Worm (Caenorhabditis elegans) whole organism, L2 larva: ENCODE results near the gene C50F4.6.

Source experiments
- F13H6.1 ChIP-seq: sonication (generic microtip); optimal IDR thresholded peaks from 2 replicates; lab custom pipeline; 2016; ENCODE audit warnings: missing genetic modification characterization, missing compliant biosample characterization
- Y55F3AM.14 ChIP-seq: fragments of 200-800 bp; sonication (Bioruptor generic); optimal IDR thresholded peaks from 2 replicates; lab custom pipeline; 2018; ENCODE audit warnings: mild to moderate bottlenecking, missing genetic modification characterization, missing compliant biosample characterization
- ZK546.5 ChIP-seq: sonication (generic microtip); optimal IDR thresholded peaks from 2 replicates; lab custom pipeline; 2017; ENCODE audit warnings: missing biosample characterization, missing genetic modification characterization
- aly-2 ChIP-seq: fragments of 150-350 bp; optimal IDR thresholded peaks from 2 replicates; lab custom pipeline; 2014; ENCODE audit warnings: missing biosample characterization, missing genetic modification characterization
- ama-1 ChIP-seq: fragments of 150-350 bp; optimal IDR thresholded peaks from 2 replicates; lab custom pipeline; 2018; ENCODE audit warnings: inconsistent platforms
- ceh-16 ChIP-seq: fragments of 150-350 bp; optimal IDR thresholded peaks from 2 replicates; lab custom pipeline; 2014; ENCODE audit warnings: missing biosample characterization, missing genetic modification characterization
- crh-2 ChIP-seq: sonication (generic microtip); optimal IDR thresholded peaks from 2 replicates; lab custom pipeline; 2017; ENCODE audit warnings: missing biosample characterization, missing genetic modification characterization
- dmd-4 ChIP-seq: sonication (generic microtip); optimal IDR thresholded peaks from 2 replicates; lab custom pipeline; 2017; ENCODE audit warnings: missing biosample characterization, missing genetic modification characterization
- fos-1 ChIP-seq: fragments of 150-350 bp; optimal IDR thresholded peaks from 2 replicates; lab custom pipeline; 2014; ENCODE audit warnings: missing biosample characterization, missing genetic modification characterization
- gmeb-1 ChIP-seq: fragments of 150-350 bp; optimal IDR thresholded peaks from 2 replicates; lab custom pipeline; 2014; ENCODE audit warnings: missing biosample characterization, missing genetic modification characterization
- lin-11 ChIP-seq: fragments of 150-350 bp; sonication (generic microtip); optimal IDR thresholded peaks from 2 replicates; lab custom pipeline; 2014; ENCODE audit warnings: missing biosample characterization, missing genetic modification characterization, inconsistent platforms, mixed read lengths
- lin-13 ChIP-seq: fragments of 150-350 bp; optimal IDR thresholded peaks from 2 replicates; lab custom pipeline; 2014; ENCODE audit warnings: missing biosample characterization, missing genetic modification reagents, missing genetic modification characterization
- mab-5 ChIP-seq: fragments of 150-350 bp; optimal IDR thresholded peaks from 2 replicates; lab custom pipeline; 2014; ENCODE audit warnings: missing biosample characterization, missing genetic modification characterization
- mbf-1 ChIP-seq: sonication (generic microtip); optimal IDR thresholded peaks from 2 replicates; lab custom pipeline; 2017; ENCODE audit warnings: missing biosample characterization, missing genetic modification characterization
- mdl-1 ChIP-seq, 2 experiments: fragments of 150-350 bp in 1 of 2; sonication (generic microtip) in 1 of 2; optimal IDR thresholded peaks; 2 replicates each; lab custom pipeline; 2017; ENCODE audit warnings: missing biosample characterization in 2 of 2, missing genetic modification characterization in 2 of 2
- nhr-10 ChIP-seq: sonication (generic microtip); optimal IDR thresholded peaks from 2 replicates; lab custom pipeline; 2017; ENCODE audit warnings: missing biosample characterization, missing genetic modification characterization
- nhr-21 ChIP-seq: fragments of 150-350 bp; optimal IDR thresholded peaks from 2 replicates; lab custom pipeline; 2014; ENCODE audit warnings: missing biosample characterization, missing genetic modification characterization
- nhr-25 ChIP-seq: fragments of 150-350 bp; sonication (generic microtip); optimal IDR thresholded peaks from 3 replicates; lab custom pipeline; 2014; ENCODE audit warnings: missing biosample characterization, missing genetic modification characterization
- nhr-77 ChIP-seq: fragments of 150-350 bp; optimal IDR thresholded peaks from 2 replicates; lab custom pipeline; 2014; ENCODE audit warnings: missing biosample characterization, missing genetic modification characterization
- peb-1 ChIP-seq: fragments of 150-350 bp; optimal IDR thresholded peaks from 2 replicates; lab custom pipeline; 2014; ENCODE audit warnings: missing biosample characterization, missing genetic modification characterization
- sma-3 ChIP-seq: sonication (generic microtip); optimal IDR thresholded peaks from 2 replicates; lab custom pipeline; 2016; ENCODE audit warnings: missing genetic modification reagents, missing genetic modification characterization, missing compliant biosample characterization
- sma-9 ChIP-seq, 2 experiments: fragments of 150-350 bp in 1 of 2; sonication (generic microtip) in 1 of 2; optimal IDR thresholded peaks; 2 replicates each; lab custom pipeline; 2014 to 2016; ENCODE audit warnings: missing genetic modification characterization in 2 of 2, mild to moderate bottlenecking in 1 of 2, missing biosample characterization in 1 of 2, missing compliant biosample characterization in 1 of 2, missing genetic modification reagents in 1 of 2, moderate library complexity in 1 of 2
- snpc-4 ChIP-seq: fragments of 150-350 bp; optimal IDR thresholded peaks from 2 replicates; lab custom pipeline; 2014; ENCODE audit warnings: missing biosample characterization, missing genetic modification characterization
- unc-62 ChIP-seq: fragments of 150-350 bp; optimal IDR thresholded peaks from 2 replicates; lab custom pipeline; 2014; ENCODE audit warnings: missing biosample characterization, missing genetic modification reagents, missing genetic modification characterization
- zag-1 ChIP-seq: fragments of 150-350 bp; optimal IDR thresholded peaks from 2 replicates; lab custom pipeline; 2014; ENCODE audit warnings: missing biosample characterization, missing genetic modification characterization
- ztf-4 ChIP-seq: fragments of 150-350 bp; optimal IDR thresholded peaks from 2 replicates; lab custom pipeline; 2014; ENCODE audit warnings: missing biosample characterization, missing genetic modification characterization

Gene C50F4.6

DNA sequence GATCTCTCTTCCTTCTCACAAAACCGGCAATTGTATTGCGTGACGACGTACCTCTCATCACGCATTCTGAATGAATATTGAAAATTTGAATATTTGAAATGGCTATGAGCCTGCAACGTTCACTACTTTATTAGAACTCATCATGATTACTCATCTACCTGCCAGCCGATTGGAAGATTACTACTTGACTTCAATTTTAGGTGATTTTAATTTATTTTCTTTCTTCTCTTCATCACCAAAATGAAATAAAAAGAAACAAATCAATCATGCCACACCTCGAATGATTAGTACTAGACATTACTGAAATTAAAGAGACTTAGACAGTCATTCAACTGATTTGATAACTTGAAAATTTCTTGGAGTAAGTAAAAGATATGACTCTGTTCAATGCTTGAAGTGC, 38.4 kb downstream of the C50F4.6 start:
- TF ChIP-seq lin-11 (tag; lab: Kevin White, UChicago) = no peak
- TF ChIP-seq nhr-25 (tag; lab: Kevin White, UChicago) = no peak
- TF ChIP-seq crh-2 = peak; percentile 67

DNA sequence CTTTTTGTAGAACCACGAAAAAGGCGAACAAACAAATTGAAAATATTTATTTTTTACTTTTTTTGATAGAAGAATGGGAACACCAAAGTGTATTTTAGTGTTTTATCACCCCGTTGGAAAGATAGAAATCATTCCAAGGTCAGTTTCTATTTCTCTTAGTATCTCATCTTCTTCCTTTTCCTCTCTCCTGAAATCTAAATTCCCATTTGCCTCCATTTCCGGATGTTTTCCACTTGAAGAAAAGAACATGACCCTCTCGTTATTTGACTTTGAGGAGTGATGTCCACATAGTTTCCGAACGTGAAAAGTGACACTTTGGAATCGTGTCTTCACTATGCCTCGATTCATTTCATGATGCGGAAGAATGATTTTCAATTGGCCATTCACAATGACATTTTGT, 41.7 kb downstream of the C50F4.6 start:
- no peak for TF ChIP-seq sma-3 (GFP tag; lab: Kevin White, UChicago)
- peak; percentile 14 for TF ChIP-seq nhr-25 (tag; lab: Kevin White, UChicago)
- no peak for TF ChIP-seq lin-11 (tag; lab: Kevin White, UChicago)
- TF ChIP-seq F13H6.1 = no peak
- no peak for TF ChIP-seq Y55F3AM.14 (GFP tag; lab: Kevin White, UChicago)
- TF ChIP-seq mbf-1 (tag; lab: Kevin White, UChicago) = no peak
- no peak for TF ChIP-seq dmd-4 (tag; lab: Kevin White, UChicago)

DNA sequence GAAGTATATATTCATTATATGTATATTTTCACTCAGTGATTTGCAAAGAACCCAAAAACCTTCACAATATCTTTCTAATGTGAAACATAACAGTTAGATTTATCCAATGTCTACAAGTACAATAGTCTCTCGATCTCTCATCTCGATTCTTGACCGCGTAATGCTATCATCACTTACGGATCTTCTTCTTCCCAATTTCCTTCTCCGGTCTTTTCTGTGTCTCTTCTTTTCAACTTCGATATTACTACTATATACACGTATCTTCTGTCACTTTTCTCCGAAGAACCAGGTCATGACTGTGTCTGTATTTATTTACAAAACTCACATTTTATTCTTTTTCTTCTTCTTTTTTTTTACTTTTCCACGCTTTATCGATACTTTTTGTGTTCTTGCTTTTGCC, 42.7 kb downstream of the C50F4.6 start:
- TF ChIP-seq nhr-21 (peak; percentile 20), sma-3 (GFP tag; lab: Kevin White, UChicago) (peak; percentile 24), sma-9 (GFP tag; optimal IDR thresholded peaks at IDR 0.05; lab: Kevin White, UChicago) (peak; percentile 49), sma-9 (tag; optimal IDR thresholded peaks at IDR 0.05; lab: Kevin White, UChicago) (no peak), fos-1 (peak; percentile 18), gmeb-1 (tag; lab: Kevin White, UChicago) (no peak), nhr-77 (tag; lab: Kevin White, UChicago) (no peak)

DNA sequence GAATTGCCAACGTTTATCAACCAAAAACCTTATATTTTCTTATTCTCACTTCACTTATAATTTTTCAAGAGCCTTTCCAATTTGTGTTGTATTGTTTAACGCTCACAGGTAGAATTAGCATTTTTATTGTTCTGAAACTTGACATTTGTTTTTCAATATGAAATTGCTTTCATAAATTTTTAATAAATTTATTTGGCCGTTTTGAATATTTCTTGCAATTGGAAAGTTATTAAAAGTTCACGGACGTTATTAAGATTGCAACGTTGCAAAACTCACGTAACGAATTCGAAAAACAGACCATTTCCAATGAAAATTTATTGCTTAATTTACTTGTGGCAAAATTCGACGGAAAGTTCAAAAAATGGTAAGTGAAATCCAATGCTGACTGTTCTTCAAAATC, 44.4 kb downstream of the C50F4.6 start, which contains the start of gene K09G1.2:
K09G1.2 (plus strand) TSS at position 301 of the 400 bp plus-strand sequence.
- TF ChIP-seq peb-1 = no peak
- TF ChIP-seq unc-62 (GFP tag; lab: Kevin White, UChicago) = no peak
- TF ChIP-seq nhr-10 (tag; lab: Kevin White, UChicago) = no peak
- TF ChIP-seq nhr-77 (tag; lab: Kevin White, UChicago) = no peak
- no peak for TF ChIP-seq lin-11 (tag; lab: Kevin White, UChicago)
- TF ChIP-seq aly-2 (tag; lab: Kevin White, UChicago) = no peak
- TF ChIP-seq ama-1 (lab: Kevin White, UChicago) = no peak
- TF ChIP-seq F13H6.1 = no peak
- TF ChIP-seq fos-1 = no peak
- no peak for TF ChIP-seq ZK546.5 (tag; lab: Kevin White, UChicago)
- no peak for TF ChIP-seq ztf-4 (tag; lab: Kevin White, UChicago)
- TF ChIP-seq snpc-4 (tag; lab: Kevin White, UChicago) = no peak
- no peak for TF ChIP-seq mdl-1 (tag; optimal IDR thresholded peaks at IDR 0.05; lab: Kevin White, UChicago)
- no peak for TF ChIP-seq lin-13 (GFP tag; lab: Kevin White, UChicago)
- no peak for TF ChIP-seq zag-1 (tag; lab: Kevin White, UChicago)
- TF ChIP-seq mab-5 (tag; lab: Kevin White, UChicago) = no peak
- no peak for TF ChIP-seq ceh-16 (tag; lab: Kevin White, UChicago)
- TF ChIP-seq, all 48 proteins: peak for 0
